Worm (Caenorhabditis elegans): ENCODE measurements around the gene dnj-13.

The dnj-13 gene

ce11 chrII:11503761-11504160 is 41.7 kb upstream of the dnj-13 start:
- TF ChIP-seq set-16 (GFP tag; IDR thresholded peaks at IDR 0.05) (no peak), daf-19 (GFP tag; conservative IDR thresholded peaks at IDR 0.05) (no peak), snpc-1.2 (GFP tag; IDR thresholded peaks at IDR 0.05) (no peak), sdz-12 (GFP tag; optimal IDR thresholded peaks at IDR 0.05) (no peak), pha-4 (GFP tag; IDR thresholded peaks at IDR 0.05) (no peak), pha-4 (tag; optimal IDR thresholded peaks at IDR 0.05) (no peak), saeg-2 (GFP tag; IDR thresholded peaks at IDR 0.05) (no peak), daf-16 (GFP tag; optimal IDR thresholded peaks at IDR 0.05) (no peak), daf-16 (tag; optimal IDR thresholded peaks at IDR 0.05) (no peak), F37D6.2 (tag; optimal IDR thresholded peaks at IDR 0.05) (no peak), T26A8.4 (GFP tag; IDR thresholded peaks at IDR 0.05) (no peak), nhr-10 (tag; optimal IDR thresholded peaks at IDR 0.05) (no peak), nhr-48 (tag; optimal IDR thresholded peaks at IDR 0.05) (no peak), ceh-62 (tag; optimal IDR thresholded peaks at IDR 0.05) (no peak), fkh-10 (GFP tag; optimal IDR thresholded peaks at IDR 0.05) (no peak), hlh-11 (tag; optimal IDR thresholded peaks at IDR 0.05) (no peak), nhr-28 (tag; optimal IDR thresholded peaks at IDR 0.05) (no peak), arid-1 (GFP tag; conservative IDR thresholded peaks at IDR 0.05) (no peak), zfp-2 (tag; optimal IDR thresholded peaks at IDR 0.05) (no peak), hmg-1.1 (GFP tag; IDR thresholded peaks at IDR 0.05) (no peak)

- TF ChIP-seq hlh-30 (tag; optimal IDR thresholded peaks at IDR 0.05; ENCODE audit: insufficient read depth) (no peak), unc-39 (tag; optimal IDR thresholded peaks at IDR 0.05) (no peak), ceh-32 (tag; optimal IDR thresholded peaks at IDR 0.05; ENCODE audit: poor library complexity) (no peak), F44E2.7 (GFP tag; IDR thresholded peaks at IDR 0.05) (no peak), tag-97 (GFP tag; IDR thresholded peaks at IDR 0.05) (no peak), tra-1 (GFP tag; IDR thresholded peaks at IDR 0.05) (no peak), ceh-62 (tag; optimal IDR thresholded peaks at IDR 0.05) (no peak), egl-27 (tag; optimal IDR thresholded peaks at IDR 0.05) (no peak), ceh-28 (tag; optimal IDR thresholded peaks at IDR 0.05) (no peak)
Observed at ce11 chrII:11510373-11510772, 35.1 kb upstream of the dnj-13 start, which contains the start of gene npr-41. Gene npr-41 (plus strand): TSS chrII:11510673.

DNA sequence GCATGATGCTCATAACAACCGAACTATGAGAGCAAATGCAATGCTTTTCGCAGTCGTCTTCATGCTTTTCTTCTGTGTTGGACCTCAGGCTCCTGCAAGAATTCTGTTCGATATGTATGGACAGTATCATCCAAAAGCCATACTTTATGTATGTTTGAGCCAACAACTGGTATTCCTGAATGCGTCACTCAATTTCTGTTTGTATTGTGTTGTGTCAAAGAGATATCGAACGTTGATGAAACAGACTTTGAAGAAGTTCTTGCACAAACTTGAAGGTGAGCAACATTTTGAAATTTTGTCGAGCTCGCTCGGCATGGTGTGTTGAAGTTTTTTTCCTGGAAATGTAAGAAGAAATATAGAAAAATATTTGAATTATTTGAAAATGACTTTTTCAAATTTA is 32.6 kb upstream of the dnj-13 start:
- TF ChIP-seq dve-1 (tag; optimal IDR thresholded peaks at IDR 0.05; ENCODE audit: insufficient read depth) = no peak
- TF ChIP-seq T26A8.4 (GFP tag; IDR thresholded peaks at IDR 0.05) = no peak
- TF ChIP-seq vab-7 (GFP tag; IDR thresholded peaks at IDR 0.05) = no peak
- TF ChIP-seq dmd-8 (GFP tag; IDR thresholded peaks at IDR 0.05) = no peak
- no peak for TF ChIP-seq F26F4.8 (GFP tag; conservative IDR thresholded peaks at IDR 0.05)
- TF ChIP-seq daf-16 (GFP tag; optimal IDR thresholded peaks at IDR 0.05) = no peak
- no peak for TF ChIP-seq daf-16 (tag; optimal IDR thresholded peaks at IDR 0.05)
- no peak for TF ChIP-seq zip-2 (tag; optimal IDR thresholded peaks at IDR 0.05)
- no peak for TF ChIP-seq madf-9 (GFP tag; conservative IDR thresholded peaks at IDR 0.05)
- no peak for TF ChIP-seq pqm-1 (tag; optimal IDR thresholded peaks at IDR 0.05)
- TF ChIP-seq aly-2 (tag; optimal IDR thresholded peaks at IDR 0.05) = no peak
- TF ChIP-seq ztf-11 (tag; optimal IDR thresholded peaks at IDR 0.05) = no peak
- TF ChIP-seq nhr-11 (tag; optimal IDR thresholded peaks at IDR 0.05) = no peak
- TF ChIP-seq unc-62 (GFP tag; optimal IDR thresholded peaks at IDR 0.05 in 1 of 2) = peak in 1 of 2 experiments; percentile 74
- no peak for TF ChIP-seq unc-62 (tag; optimal IDR thresholded peaks at IDR 0.05)
- no peak for TF ChIP-seq set-16 (GFP tag; IDR thresholded peaks at IDR 0.05)
- TF ChIP-seq aha-1 (tag) = peak; percentile 59
- no peak for TF ChIP-seq R02D3.7 (tag; optimal IDR thresholded peaks at IDR 0.05)
- TF ChIP-seq nhr-10 (tag; optimal IDR thresholded peaks at IDR 0.05) = no peak
- TF ChIP-seq pha-4 (GFP tag; IDR thresholded peaks at IDR 0.05) = no peak
- no peak for TF ChIP-seq pha-4 (tag; optimal IDR thresholded peaks at IDR 0.05)

Measured in whole organism, L4 larva.